Worm (Caenorhabditis elegans) whole organism, early embryonic: ENCODE results near the gene ZK512.7.

Experiments
- B0310.2 ChIP-seq: sonication (generic microtip); optimal IDR thresholded peaks from 2 replicates; lab custom pipeline; 2016; ENCODE audit warnings: mild to moderate bottlenecking, missing genetic modification characterization, missing compliant biosample characterization
- ama-1 ChIP-seq: fragments of 150-350 bp; optimal IDR thresholded peaks from 2 replicates; lab custom pipeline; 2014
- ceh-13 ChIP-seq: fragments of 200-800 bp; sonication (Bioruptor generic); optimal IDR thresholded peaks from 2 replicates; lab custom pipeline; 2018; ENCODE audit warnings: mild to moderate bottlenecking, missing genetic modification characterization, missing compliant biosample characterization
- ets-7 ChIP-seq: sonication (generic microtip); optimal IDR thresholded peaks from 2 replicates; lab custom pipeline; 2016; ENCODE audit warnings: missing genotype, missing genetic modification characterization, missing compliant biosample characterization
- flt-1 ChIP-seq: fragments of 200-800 bp; sonication (Bioruptor generic); IDR thresholded peaks from 2 replicates; pipeline ENCODE4 v1.3.6; 2022; ENCODE audit warnings: missing genetic modification characterization, missing compliant biosample characterization
- hnd-1 ChIP-seq: sonication (generic microtip); optimal IDR thresholded peaks from 2 replicates; lab custom pipeline; 2016; ENCODE audit warnings: missing genetic modification characterization, missing compliant biosample characterization
- sea-1 ChIP-seq: fragments of 200-800 bp; sonication (Bioruptor generic); conservative IDR thresholded peaks from 2 replicates; pipeline ENCODE4 v1.3.6; 2022; ENCODE audit warnings: missing genetic modification characterization, missing compliant biosample characterization
- tbx-37 ChIP-seq: fragments of 200-800 bp; sonication (Bioruptor generic); conservative IDR thresholded peaks from 2 replicates; pipeline ENCODE4 v1.3.6; 2022; ENCODE audit warnings: missing genetic modification reagents, missing genetic modification characterization, missing compliant biosample characterization

DNA sequence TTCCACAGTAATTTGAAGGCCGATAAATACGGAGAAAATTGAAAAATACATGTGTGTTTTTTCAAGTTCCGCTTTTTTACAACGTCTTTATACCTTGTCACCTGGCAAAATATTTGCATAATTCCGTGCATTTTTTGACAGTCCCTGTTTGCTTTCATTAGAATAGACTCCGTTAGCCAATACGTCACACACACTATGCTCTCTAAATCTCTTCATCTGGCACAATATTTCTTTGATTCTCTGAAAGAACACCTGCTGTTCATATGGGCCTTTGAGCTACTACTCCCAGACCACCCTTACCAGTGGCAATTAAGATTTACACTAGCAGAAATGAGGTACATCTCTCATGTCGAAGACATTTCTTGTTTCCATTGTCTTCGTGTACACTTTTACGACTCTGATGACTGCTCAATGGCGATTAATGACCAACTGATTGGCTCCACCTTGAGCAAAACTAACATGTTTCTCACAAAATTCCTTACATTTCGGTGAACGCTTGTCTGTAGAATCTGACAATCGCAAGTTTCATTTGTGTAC lies 20.1 kb downstream of the ZK512.7 start, which contains the start of gene grl-11:
- TF ChIP-seq sea-1 (GFP tag; lab: Robert Waterston, UW) (no peak), ama-1 (lab: Kevin White, UChicago) (no peak), flt-1 (GFP tag; lab: Robert Waterston, UW) (no peak), hnd-1 (tag; lab: Kevin White, UChicago) (no peak), ets-7 (no peak), tbx-37 (GFP tag; lab: Robert Waterston, UW) (no peak), ceh-13 (GFP tag; lab: Kevin White, UChicago) (no peak), B0310.2 (tag; lab: Kevin White, UChicago) (no peak)
